Fruit fly (Drosophila melanogaster): ENCODE measurements around the gene Flo2.

The Flo2 gene

DNA sequence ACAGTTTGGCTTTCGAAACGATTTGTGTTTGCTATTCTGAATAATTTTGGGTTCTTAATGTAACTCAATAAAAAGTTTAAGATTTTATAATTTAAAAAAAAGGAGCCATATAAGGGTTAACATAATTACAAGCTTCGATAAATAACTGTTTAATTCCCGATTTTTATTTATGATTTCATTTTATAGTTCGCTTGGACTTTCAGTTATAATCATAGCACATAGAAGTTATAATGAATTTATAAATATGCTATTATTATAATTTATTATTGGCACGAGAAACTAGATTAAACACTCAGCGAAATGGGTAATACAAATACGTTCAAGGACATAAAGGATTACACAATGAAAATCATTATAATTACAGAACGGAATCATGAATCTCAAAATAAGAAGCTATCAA, 2.8 kb upstream of the Flo2 start, which contains the start of gene CG14410:
TSS of gene CG14410 (plus strand) at position 301 of the 400 bp plus-strand sequence.
- TF ChIP-seq Ptx1 (GFP tag; IDR thresholded peaks at IDR 0.05) = no peak
- TF ChIP-seq CG31365 (tag; optimal IDR thresholded peaks at IDR 0.05) = no peak
- TF ChIP-seq insv (GFP tag; optimal IDR thresholded peaks at IDR 0.05) = no peak
- TF ChIP-seq stwl (tag; optimal IDR thresholded peaks at IDR 0.05) = no peak
- no peak for TF ChIP-seq crol (GFP tag; IDR thresholded peaks at IDR 0.05)
- no peak for TF ChIP-seq CG2202 (tag; optimal IDR thresholded peaks at IDR 0.05)
- no peak for TF ChIP-seq CG13287 (GFP tag; IDR thresholded peaks at IDR 0.05; ENCODE audit: partially characterized antibody)
- TF ChIP-seq prd (optimal IDR thresholded peaks at IDR 0.05) = no peak
- no peak for TF ChIP-seq prd (GFP tag; IDR thresholded peaks at IDR 0.05)
- no peak for TF ChIP-seq CG6813 (GFP tag; optimal IDR thresholded peaks at IDR 0.05)
- no peak for TF ChIP-seq ase (GFP tag; IDR thresholded peaks at IDR 0.05)
- TF ChIP-seq dpn (GFP tag; optimal IDR thresholded peaks at IDR 0.05) = no peak
- no peak for TF ChIP-seq Dad (GFP tag; optimal IDR thresholded peaks at IDR 0.05)
- TF ChIP-seq CG3847 (GFP tag; IDR thresholded peaks at IDR 0.05) = no peak
- no peak for TF ChIP-seq CG17829 (tag; optimal IDR thresholded peaks at IDR 0.05)
- no peak for TF ChIP-seq CG2120 (GFP tag; optimal IDR thresholded peaks at IDR 0.05)

DNA sequence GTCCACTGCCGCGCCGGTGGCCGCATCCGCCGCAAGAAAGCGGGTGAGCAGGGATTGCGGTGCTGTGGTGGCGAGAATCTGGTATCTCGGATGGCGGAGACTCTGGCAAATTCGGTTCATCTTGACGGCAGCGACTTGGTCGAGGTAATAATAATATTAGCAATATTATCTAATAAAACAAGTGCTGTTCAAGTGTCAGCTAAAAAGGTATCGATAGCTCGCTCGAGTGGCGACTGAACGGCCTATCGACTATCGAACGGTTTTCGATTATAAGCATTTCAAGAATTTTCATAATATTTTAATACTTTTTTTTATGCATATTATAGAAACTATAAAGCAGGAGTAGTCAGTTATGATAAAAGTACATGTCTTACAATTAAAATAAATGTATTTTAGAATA, 1.2 kb upstream of the Flo2 start, which contains the start of gene Grx5:
TSS of gene Grx5 (minus strand) at position 216 of the 400 bp plus-strand sequence.
- no peak for TF ChIP-seq trem (tag; optimal IDR thresholded peaks at IDR 0.05)
- no peak for TF ChIP-seq Spps (tag; optimal IDR thresholded peaks at IDR 0.05)
- no peak for TF ChIP-seq CG5953 (GFP tag; IDR thresholded peaks at IDR 0.05)
- no peak for TF ChIP-seq wor (GFP tag; IDR thresholded peaks at IDR 0.05)
- no peak for TF ChIP-seq Ravus (GFP tag; IDR thresholded peaks at IDR 0.05)
- TF ChIP-seq Deaf1 (tag; optimal IDR thresholded peaks at IDR 0.05) = no peak
- no peak for TF ChIP-seq Fer3 (tag; optimal IDR thresholded peaks at IDR 0.05)
- no peak for TF ChIP-seq sim (GFP tag; IDR thresholded peaks at IDR 0.05)
- no peak for TF ChIP-seq CG7987 (GFP tag; optimal IDR thresholded peaks at IDR 0.05)
- peak; percentile 59; the same call in 1 of the 3 replicates for TF ChIP-seq mld (GFP tag; IDR thresholded peaks at IDR 0.05; ENCODE audit: partially characterized antibody)
- TF ChIP-seq C15 (GFP tag; IDR thresholded peaks at IDR 0.05) = no peak
- no peak for TF ChIP-seq dpn (GFP tag; optimal IDR thresholded peaks at IDR 0.05)
- no peak for TF ChIP-seq BtbVII (GFP tag; optimal IDR thresholded peaks at IDR 0.05)
- 0 out of 2 replicates have a peak, but pooled peaks have one; percentile 11 for TF ChIP-seq E2f2 (GFP tag; IDR thresholded peaks at IDR 0.05)
- TF ChIP-seq eve (GFP tag; optimal IDR thresholded peaks at IDR 0.05) = no peak
- peak; percentile 4 for TF ChIP-seq CG2116 (GFP tag; optimal IDR thresholded peaks at IDR 0.05)
- TF ChIP-seq D19A (tag; optimal IDR thresholded peaks at IDR 0.05) = no peak
- no peak for TF ChIP-seq Atf-2 (GFP tag; optimal IDR thresholded peaks at IDR 0.05)
- TF ChIP-seq Meics (GFP tag; optimal IDR thresholded peaks at IDR 0.05) = no peak
- no peak for TF ChIP-seq nau (GFP tag; optimal IDR thresholded peaks at IDR 0.05)
- TF ChIP-seq CG3065 (GFP tag; optimal IDR thresholded peaks at IDR 0.05) = no peak
- peak; percentile 61; the same call in 1 of the 2 replicates for TF ChIP-seq amos (GFP tag; IDR thresholded peaks at IDR 0.05; ENCODE audit: partially characterized antibody)
- TF ChIP-seq HLH4C (GFP tag; IDR thresholded peaks at IDR 0.05; ENCODE audit: partially characterized antibody) = peak; percentile 61; the same call in 1 of the 3 replicates
- TF ChIP-seq CG15696 (tag; optimal IDR thresholded peaks at IDR 0.05) = no peak
- TF ChIP-seq ATbp (GFP tag; optimal IDR thresholded peaks at IDR 0.05) = no peak
- TF ChIP-seq Bgb (GFP tag; IDR thresholded peaks at IDR 0.05; ENCODE audit: partially characterized antibody) = peak; percentile 45
- TF ChIP-seq CG10979 (tag; optimal IDR thresholded peaks at IDR 0.05) = no peak
- no peak for TF ChIP-seq MTF-1 (GFP tag; optimal IDR thresholded peaks at IDR 0.05; ENCODE audit: borderline replicate concordance)
- no peak for TF ChIP-seq NfI (GFP tag; optimal IDR thresholded peaks at IDR 0.05)
- peak; percentile 61 for TF ChIP-seq hbn (GFP tag; IDR thresholded peaks at IDR 0.05; ENCODE audit: partially characterized antibody)
- no peak for TF ChIP-seq NK7.1 (GFP tag; optimal IDR thresholded peaks at IDR 0.05)
- TF ChIP-seq CG7963 (GFP tag; IDR thresholded peaks at IDR 0.05; ENCODE audit: partially characterized antibody) = peak; percentile 48; the same call in 1 of the 3 replicates
- no peak for TF ChIP-seq Ets65A (GFP tag)
- no peak for TF ChIP-seq CG7271 (tag; optimal IDR thresholded peaks at IDR 0.05)
- TF ChIP-seq Pdp1 (GFP tag; optimal IDR thresholded peaks at IDR 0.05) = peak in 1 of 2 experiments; percentile 61
